Worm (Caenorhabditis elegans): ENCODE data around the gene srj-33.
A peak's percentile ranks its signal among the peaks of the same experiment; 100 is the strongest.

Gene srj-33

DNA sequence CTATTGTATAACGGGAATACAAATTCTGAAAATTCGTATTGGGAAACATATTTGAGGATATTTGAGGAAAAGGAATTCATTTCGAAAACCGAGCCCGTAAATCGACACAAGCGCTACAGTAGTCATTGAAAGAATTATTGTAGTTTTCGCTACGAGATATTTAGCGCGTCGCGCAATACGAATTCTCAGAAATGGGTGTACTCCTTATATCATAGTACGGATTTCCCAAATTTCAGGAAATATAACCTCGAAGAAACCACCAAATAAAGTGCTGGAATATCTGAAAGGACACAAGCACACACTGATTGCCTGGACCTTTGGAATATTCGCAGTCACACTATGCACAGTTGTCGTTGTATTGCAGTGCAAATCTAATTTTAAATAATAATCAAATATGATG is 10.0 kb downstream of the srj-33 start:
- no peak for TF ChIP-seq elt-3 (tag; optimal IDR thresholded peaks at IDR 0.05)
- TF ChIP-seq nhr-11 (tag; optimal IDR thresholded peaks at IDR 0.05): no peak
- TF ChIP-seq R02D3.7 (tag; optimal IDR thresholded peaks at IDR 0.05): no peak
- no peak for TF ChIP-seq mbf-1 (tag; optimal IDR thresholded peaks at IDR 0.05)

DNA sequence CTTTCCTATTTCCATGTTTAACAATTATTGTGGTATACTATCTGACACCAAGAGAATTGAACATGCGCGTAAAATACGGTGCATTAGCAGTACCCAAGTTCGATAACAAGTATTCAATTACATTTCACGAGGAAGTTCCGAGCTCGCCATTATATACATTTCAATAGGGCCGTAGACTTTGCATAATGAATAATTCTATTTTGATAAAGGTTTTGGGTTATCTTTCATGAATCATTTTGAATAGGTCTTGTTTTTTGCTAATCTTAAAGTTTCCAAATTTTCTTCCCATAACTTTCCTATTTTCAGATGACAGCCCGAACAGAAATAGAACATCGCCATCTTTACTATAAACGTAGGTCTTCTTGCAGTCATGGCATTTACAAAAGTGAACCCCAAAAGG is 11.1 kb downstream of the srj-33 start, which contains the start of gene C50H2.13:
TSS of gene C50H2.13 (plus strand) at position 301 of the 400 bp plus-strand sequence.
- TF ChIP-seq lin-39 (tag; optimal IDR thresholded peaks at IDR 0.05) (no peak), ama-1 (optimal IDR thresholded peaks at IDR 0.05) (no peak), elt-1 (tag; optimal IDR thresholded peaks at IDR 0.05) (no peak), ceh-82 (tag; optimal IDR thresholded peaks at IDR 0.05) (no peak), Y55F3AM.14 (GFP tag; optimal IDR thresholded peaks at IDR 0.05) (no peak), peb-1 (tag; optimal IDR thresholded peaks at IDR 0.05) (no peak), dmd-4 (tag; optimal IDR thresholded peaks at IDR 0.05) (no peak), blmp-1 (tag; optimal IDR thresholded peaks at IDR 0.05; ENCODE audit: insufficient read depth) (no peak), nhr-6 (tag; optimal IDR thresholded peaks at IDR 0.05) (no peak), skn-1 (tag; optimal IDR thresholded peaks at IDR 0.05) (no peak), nhr-11 (tag; optimal IDR thresholded peaks at IDR 0.05) (no peak), mdl-1 (tag; optimal IDR thresholded peaks at IDR 0.05) (no peak), nhr-12 (tag; optimal IDR thresholded peaks at IDR 0.05) (no peak), egl-27 (tag; optimal IDR thresholded peaks at IDR 0.05) (no peak), sma-9 (GFP tag; optimal IDR thresholded peaks at IDR 0.05) (no peak), sma-9 (tag; optimal IDR thresholded peaks at IDR 0.05) (no peak), unc-62 (GFP tag; optimal IDR thresholded peaks at IDR 0.05) (no peak), nhr-129 (tag; optimal IDR thresholded peaks at IDR 0.05) (no peak), nhr-237 (tag; optimal IDR thresholded peaks at IDR 0.05) (no peak)

DNA sequence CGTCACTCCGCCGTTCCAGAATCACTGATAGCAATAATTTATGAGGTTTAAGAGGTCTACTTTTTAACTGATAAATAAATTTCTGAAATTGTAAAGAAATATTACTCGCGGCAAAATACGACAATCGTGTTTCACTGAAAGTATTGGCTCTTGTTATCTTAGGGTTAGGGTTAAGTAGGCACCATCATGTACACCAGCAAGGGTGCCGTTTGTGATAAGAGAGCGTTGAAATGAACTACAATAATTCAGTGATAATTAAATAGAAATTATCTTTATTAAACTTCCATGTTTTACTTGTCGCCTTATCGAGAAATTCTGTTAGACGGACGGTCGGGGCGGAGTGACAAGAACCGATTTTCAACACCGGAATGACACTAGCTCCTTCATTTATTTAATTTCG is 11.7 kb downstream of the srj-33 start:
- no peak for TF ChIP-seq mab-5 (tag; optimal IDR thresholded peaks at IDR 0.05)
- TF ChIP-seq egl-27 (tag; optimal IDR thresholded peaks at IDR 0.05): peak; percentile 34
- no peak for TF ChIP-seq nhr-25 (tag; optimal IDR thresholded peaks at IDR 0.05)
- peak; percentile 75 for TF ChIP-seq fos-1 (tag; optimal IDR thresholded peaks at IDR 0.05)
- TF ChIP-seq mdl-1 (tag; optimal IDR thresholded peaks at IDR 0.05): no peak
- no peak for TF ChIP-seq sma-3 (GFP tag; optimal IDR thresholded peaks at IDR 0.05)
- no peak for TF ChIP-seq ztf-1 (GFP tag; conservative IDR thresholded peaks at IDR 0.05)
- no peak for TF ChIP-seq Y55F3AM.14 (GFP tag; optimal IDR thresholded peaks at IDR 0.05)
- TF ChIP-seq gmeb-1 (tag; optimal IDR thresholded peaks at IDR 0.05): peak; percentile 10
- TF ChIP-seq nhr-12 (tag; optimal IDR thresholded peaks at IDR 0.05): no peak
- TF ChIP-seq nhr-23 (tag; optimal IDR thresholded peaks at IDR 0.05): no peak
- peak; percentile 49 for TF ChIP-seq crh-2 (tag; optimal IDR thresholded peaks at IDR 0.05)
- TF ChIP-seq elt-1 (tag; optimal IDR thresholded peaks at IDR 0.05): no peak
- no peak for TF ChIP-seq nhr-77 (tag; optimal IDR thresholded peaks at IDR 0.05)
- no peak for TF ChIP-seq ztf-11 (tag; optimal IDR thresholded peaks at IDR 0.05)
- TF ChIP-seq sma-9 (GFP tag; optimal IDR thresholded peaks at IDR 0.05): peak; percentile 61
- TF ChIP-seq sma-9 (tag; optimal IDR thresholded peaks at IDR 0.05): no peak
- TF ChIP-seq unc-62 (GFP tag; optimal IDR thresholded peaks at IDR 0.05): no peak
- TF ChIP-seq lin-39 (tag; optimal IDR thresholded peaks at IDR 0.05): no peak

DNA sequence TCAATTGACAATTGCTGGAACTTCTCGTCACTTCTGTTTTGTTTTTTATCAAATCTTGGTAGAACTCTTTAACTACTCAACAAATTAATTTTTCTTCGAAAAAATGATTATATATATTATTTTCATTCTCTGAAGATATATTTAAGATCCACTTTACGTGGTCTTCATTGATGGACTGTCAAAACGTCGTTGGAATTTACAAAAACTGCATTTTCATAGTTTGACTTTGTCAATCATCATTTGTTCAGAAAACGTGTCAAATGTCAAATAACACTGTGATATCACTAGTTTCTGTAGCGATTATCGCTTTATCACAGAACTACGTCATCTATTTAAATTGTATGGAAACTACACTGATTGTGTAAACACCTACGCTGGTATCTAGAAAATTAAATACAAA is 12.9 kb downstream of the srj-33 start:
- TF ChIP-seq mbf-1 (tag; optimal IDR thresholded peaks at IDR 0.05) (no peak), sem-4 (tag; optimal IDR thresholded peaks at IDR 0.05) (no peak), Y55F3AM.14 (GFP tag; optimal IDR thresholded peaks at IDR 0.05) (no peak), nhr-6 (tag; optimal IDR thresholded peaks at IDR 0.05) (no peak)

DNA sequence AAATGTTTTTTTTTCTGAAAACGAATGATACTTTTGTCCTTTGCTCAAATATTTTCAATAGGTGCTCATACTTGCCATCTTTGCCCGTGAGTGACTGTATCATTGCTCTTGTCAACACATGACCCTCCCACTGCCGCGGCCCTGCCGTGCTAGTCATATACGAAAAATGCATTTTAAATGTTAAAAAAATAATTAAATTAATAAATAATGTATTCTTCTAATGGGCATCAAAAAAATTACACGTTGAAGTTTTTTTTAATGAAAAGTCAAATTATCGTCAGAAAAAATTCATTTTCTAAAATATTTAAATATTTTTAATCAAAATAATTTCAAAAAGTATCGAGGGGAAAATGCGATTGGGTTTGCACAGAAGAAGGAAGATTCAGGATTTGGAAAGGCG is 14.9 kb downstream of the srj-33 start, which contains the start of gene C50H2.7:
TSS of gene C50H2.7 (plus strand) at position 301 of the 400 bp plus-strand sequence.
- TF ChIP-seq nhr-11 (tag; optimal IDR thresholded peaks at IDR 0.05): no peak
- no peak for TF ChIP-seq ZK546.5 (tag; optimal IDR thresholded peaks at IDR 0.05)
- no peak for TF ChIP-seq sma-3 (GFP tag; optimal IDR thresholded peaks at IDR 0.05)
- no peak for TF ChIP-seq sem-4 (tag; optimal IDR thresholded peaks at IDR 0.05)
- no peak for TF ChIP-seq unc-39 (tag; optimal IDR thresholded peaks at IDR 0.05)
- no peak for TF ChIP-seq lin-13 (GFP tag; optimal IDR thresholded peaks at IDR 0.05)
- no peak for TF ChIP-seq Y55F3AM.14 (GFP tag; optimal IDR thresholded peaks at IDR 0.05)
- no peak for TF ChIP-seq mbf-1 (tag; optimal IDR thresholded peaks at IDR 0.05)

Measured in whole organism, L2 larva.